Fruit fly (Drosophila melanogaster) Kc167 (cell line): ENCODE data around the gene dyl.

ENCODE experiments used
- Myc ChIP-seq: fragments of >200 bp; optimal IDR thresholded peaks from 2 replicates; lab custom pipeline; 2017; ENCODE audit warnings: missing external identifiers
- h ChIP-seq: fragments of >200 bp; optimal IDR thresholded peaks from 3 replicates; lab custom pipeline; 2018; ENCODE audit warnings: missing external identifiers
- psq ChIP-seq: fragments of >200 bp; optimal IDR thresholded peaks from 2 replicates; lab custom pipeline; 2017; ENCODE audit warnings: missing external identifiers
- ttk ChIP-seq: sonication (Bioruptor generic); optimal IDR thresholded peaks from 2 replicates; lab custom pipeline; 2017; ENCODE audit warnings: missing external identifiers

- TF ChIP-seq psq (lab: Kevin White, UChicago) = no peak
- no peak for TF ChIP-seq h (lab: Kevin White, UChicago)
- TF ChIP-seq Myc (lab: Kevin White, UChicago) = no peak
- TF ChIP-seq ttk (lab: Kevin White, UChicago) = no peak
Measured at dm6 chr3L:4252121-4252861, 55.2 kb downstream of the dyl start.
